In the genomic region with DNA sequence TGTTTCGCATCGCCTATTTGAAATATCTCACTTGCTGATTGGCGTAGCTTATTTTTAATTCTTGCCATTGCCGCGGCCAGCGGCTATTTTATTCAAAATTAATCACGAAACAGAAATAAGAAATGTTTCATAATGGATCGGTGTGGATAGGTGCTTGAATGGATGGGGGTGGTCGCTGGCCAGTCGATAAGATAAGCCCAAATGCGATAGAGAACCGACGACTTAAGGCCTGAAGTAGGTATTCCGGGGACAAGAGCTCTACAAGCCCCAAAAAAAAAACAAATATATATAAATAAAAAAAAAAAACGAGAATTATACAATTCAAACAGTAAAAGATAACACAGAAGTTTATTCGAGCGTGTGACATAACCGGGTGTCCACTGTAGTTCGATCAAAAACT, we compare ENCODE assay signal across 1 fruit fly cellular context.
TF ChIP-seq lines count a peak whose summit lies in the region.

No protein-coding gene starts in this region.

TF ChIP-seq in whole organism, embryonic, 481 proteins besides CTCF, POLR2A, EP300 and RAD21 (continued from another document):
- TF ChIP-seq Poxn (GFP tag; IDR thresholded peaks at IDR 0.05; lab: Robert Waterston, UW): no peak
- no peak for TF ChIP-seq CG12219 (GFP tag; optimal IDR thresholded peaks at IDR 0.05; lab: Kevin White, UChicago)
- TF ChIP-seq Sox102F (GFP tag; optimal IDR thresholded peaks at IDR 0.05; lab: Kevin White, UChicago): no peak
- no peak for TF ChIP-seq Neu2 (GFP tag; optimal IDR thresholded peaks at IDR 0.05; lab: Kevin White, UChicago; ENCODE audit: borderline replicate concordance)
- no peak for TF ChIP-seq lola (GFP tag; optimal IDR thresholded peaks at IDR 0.05; lab: Kevin White, UChicago)
- no peak for TF ChIP-seq btn (GFP tag; optimal IDR thresholded peaks at IDR 0.05; lab: Kevin White, UChicago)
- no peak for TF ChIP-seq CG6175 (GFP tag; IDR thresholded peaks at IDR 0.05; lab: Robert Waterston, UW)
- no peak for TF ChIP-seq kni (GFP tag; optimal IDR thresholded peaks at IDR 0.05; lab: Kevin White, UChicago)
- no peak for TF ChIP-seq Ravus (GFP tag; IDR thresholded peaks at IDR 0.05; lab: Robert Waterston, UW)
- TF ChIP-seq CG34376 (GFP tag; optimal IDR thresholded peaks at IDR 0.05; lab: Kevin White, UChicago): peak; percentile 5
- TF ChIP-seq toy (GFP tag; IDR thresholded peaks at IDR 0.05; lab: Robert Waterston, UW): no peak
- no peak for TF ChIP-seq zf30C (GFP tag; optimal IDR thresholded peaks at IDR 0.05; lab: Kevin White, UChicago)
- TF ChIP-seq mirr (GFP tag; optimal IDR thresholded peaks at IDR 0.05; lab: Kevin White, UChicago): peak; percentile 46
- TF ChIP-seq wor (GFP tag; IDR thresholded peaks at IDR 0.05; lab: Robert Waterston, UW): no peak
- no peak for TF ChIP-seq CG14965 (GFP tag; optimal IDR thresholded peaks at IDR 0.05; lab: Kevin White, UChicago; ENCODE audit: borderline replicate concordance)
- no peak for TF ChIP-seq MTF-1 (GFP tag; optimal IDR thresholded peaks at IDR 0.05; lab: Kevin White, UChicago; ENCODE audit: borderline replicate concordance)
- TF ChIP-seq GATAe (GFP tag; conservative IDR thresholded peaks at IDR 0.05; lab: Robert Waterston, UW): peak; percentile 56
- TF ChIP-seq unc-4 (GFP tag; IDR thresholded peaks at IDR 0.05; lab: Robert Waterston, UW; ENCODE audit: partially characterized antibody): no peak
- TF ChIP-seq Optix (GFP tag; IDR thresholded peaks at IDR 0.05; lab: Robert Waterston, UW): no peak
- TF ChIP-seq zen (tag; optimal IDR thresholded peaks at IDR 0.05; lab: Kevin White, UChicago): no peak
- TF ChIP-seq CG6765 (GFP tag; optimal IDR thresholded peaks at IDR 0.05; lab: Kevin White, UChicago): no peak
- TF ChIP-seq CG7372 (GFP tag; IDR thresholded peaks at IDR 0.05; lab: Robert Waterston, UW): no peak
- TF ChIP-seq pros (GFP tag; optimal IDR thresholded peaks at IDR 0.05; lab: Kevin White, UChicago): no peak
- no peak for TF ChIP-seq chm (GFP tag; IDR thresholded peaks at IDR 0.05; lab: Robert Waterston, UW)
- TF ChIP-seq CG4282 (GFP tag; optimal IDR thresholded peaks at IDR 0.05; lab: Kevin White, UChicago): no peak
- no peak for TF ChIP-seq CG1233 (GFP tag; optimal IDR thresholded peaks at IDR 0.05; lab: Kevin White, UChicago)
- no peak for TF ChIP-seq so (GFP tag; IDR thresholded peaks at IDR 0.05; lab: Robert Waterston, UW)
- TF ChIP-seq sug (tag; optimal IDR thresholded peaks at IDR 0.05; lab: Kevin White, UChicago): peak; percentile 39
- TF ChIP-seq CG6813 (GFP tag; optimal IDR thresholded peaks at IDR 0.05; lab: Kevin White, UChicago): no peak
- no peak for TF ChIP-seq CG3407 (GFP tag; optimal IDR thresholded peaks at IDR 0.05; lab: Kevin White, UChicago)
- TF ChIP-seq E2f1 (GFP tag; IDR thresholded peaks at IDR 0.05; lab: Robert Waterston, UW): no peak
- TF ChIP-seq Rfx (GFP tag; IDR thresholded peaks at IDR 0.05; lab: Robert Waterston, UW): 0 out of 2 replicates have a peak, but pooled peaks have one; percentile 15
- no peak for TF ChIP-seq HmgZ (tag; optimal IDR thresholded peaks at IDR 0.05; lab: Kevin White, UChicago)
- no peak for TF ChIP-seq cwo (GFP tag; optimal IDR thresholded peaks at IDR 0.05; lab: Kevin White, UChicago)
- TF ChIP-seq sna (GFP tag; IDR thresholded peaks at IDR 0.05; lab: Robert Waterston, UW; ENCODE audit: partially characterized antibody): no peak
- TF ChIP-seq lab (GFP tag; optimal IDR thresholded peaks at IDR 0.05; lab: Kevin White, UChicago): peak; percentile 57
- no peak for TF ChIP-seq Elba2 (GFP tag; optimal IDR thresholded peaks at IDR 0.05; lab: Kevin White, UChicago)
- TF ChIP-seq prd (optimal IDR thresholded peaks at IDR 0.05; lab: Kevin White, UChicago): no peak
- TF ChIP-seq prd (GFP tag; IDR thresholded peaks at IDR 0.05; lab: Robert Waterston, UW): no peak
- TF ChIP-seq CG9727 (GFP tag; optimal IDR thresholded peaks at IDR 0.05; lab: Kevin White, UChicago): no peak
- no peak for TF ChIP-seq CG11560 (tag; IDR thresholded peaks at IDR 0.05; lab: Robert Waterston, UW)
- no peak for TF ChIP-seq CG6683 (GFP tag; optimal IDR thresholded peaks at IDR 0.05; lab: Kevin White, UChicago)
- no peak for TF ChIP-seq chif (GFP tag; optimal IDR thresholded peaks at IDR 0.05; lab: Kevin White, UChicago)
- no peak for TF ChIP-seq disco-r (GFP tag; optimal IDR thresholded peaks at IDR 0.05; lab: Kevin White, UChicago)
- 0 out of 3 replicates have a peak, but pooled peaks have one; percentile 35 for TF ChIP-seq row (GFP tag; IDR thresholded peaks at IDR 0.05; lab: Robert Waterston, UW)
- TF ChIP-seq D (optimal IDR thresholded peaks at IDR 0.05; lab: Kevin White, UChicago): no peak
- no peak for TF ChIP-seq D (GFP tag; optimal IDR thresholded peaks at IDR 0.05; lab: Kevin White, UChicago)
- TF ChIP-seq wek (GFP tag; optimal IDR thresholded peaks at IDR 0.05; lab: Kevin White, UChicago): no peak
- no peak for TF ChIP-seq ash1 (GFP tag; optimal IDR thresholded peaks at IDR 0.05; lab: Kevin White, UChicago)
- no peak for TF ChIP-seq Oaz (GFP tag; IDR thresholded peaks at IDR 0.05; lab: Robert Waterston, UW)
- no peak for TF ChIP-seq CG32532 (GFP tag; IDR thresholded peaks at IDR 0.05; lab: Robert Waterston, UW)
- no peak for TF ChIP-seq CG18599 (GFP tag; optimal IDR thresholded peaks at IDR 0.05; lab: Kevin White, UChicago)
- TF ChIP-seq MBD-R2 (GFP tag; IDR thresholded peaks at IDR 0.05; lab: Robert Waterston, UW): no peak
- TF ChIP-seq CoRest (tag; optimal IDR thresholded peaks at IDR 0.05; lab: Kevin White, UChicago): no peak
- no peak for TF ChIP-seq CG7556 (GFP tag; optimal IDR thresholded peaks at IDR 0.05; lab: Kevin White, UChicago)
- no peak for TF ChIP-seq CG12155 (GFP tag; optimal IDR thresholded peaks at IDR 0.05; lab: Kevin White, UChicago)
- TF ChIP-seq Doc3 (GFP tag; IDR thresholded peaks at IDR 0.05; lab: Robert Waterston, UW; ENCODE audit: partially characterized antibody): no peak
- TF ChIP-seq CG10979 (tag; optimal IDR thresholded peaks at IDR 0.05; lab: Kevin White, UChicago): no peak
- no peak for TF ChIP-seq CG4820 (GFP tag; optimal IDR thresholded peaks at IDR 0.05; lab: Kevin White, UChicago)
- TF ChIP-seq Nf-YA (GFP tag; IDR thresholded peaks at IDR 0.05; lab: Robert Waterston, UW): no peak
- TF ChIP-seq br (optimal IDR thresholded peaks at IDR 0.05; lab: Kevin White, UChicago): no peak
- no peak for TF ChIP-seq Vsx1 (GFP tag; optimal IDR thresholded peaks at IDR 0.05; lab: Kevin White, UChicago)
- TF ChIP-seq sd (tag; optimal IDR thresholded peaks at IDR 0.05; lab: Kevin White, UChicago): peak; percentile 1
- TF ChIP-seq Sox100B (GFP tag; optimal IDR thresholded peaks at IDR 0.05; lab: Kevin White, UChicago): no peak
- TF ChIP-seq B-H1 (GFP tag; IDR thresholded peaks at IDR 0.05; lab: Robert Waterston, UW): no peak
- peak; percentile 81 for TF ChIP-seq exex (tag; optimal IDR thresholded peaks at IDR 0.05; lab: Kevin White, UChicago)
- TF ChIP-seq MESR4 (GFP tag; optimal IDR thresholded peaks at IDR 0.05; lab: Kevin White, UChicago): no peak
- no peak for TF ChIP-seq eve (GFP tag; optimal IDR thresholded peaks at IDR 0.05; lab: Kevin White, UChicago)
- TF ChIP-seq CG12104 (GFP tag; optimal IDR thresholded peaks at IDR 0.05; lab: Kevin White, UChicago): no peak
- no peak for TF ChIP-seq CG7928 (GFP tag; optimal IDR thresholded peaks at IDR 0.05; lab: Kevin White, UChicago)
- no peak for TF ChIP-seq sim (GFP tag; IDR thresholded peaks at IDR 0.05; lab: Robert Waterston, UW)
- no peak for TF ChIP-seq CG11696 (GFP tag; IDR thresholded peaks at IDR 0.05; lab: Robert Waterston, UW)
- no peak for TF ChIP-seq CG16813 (GFP tag; IDR thresholded peaks at IDR 0.05; lab: Robert Waterston, UW; ENCODE audit: partially characterized antibody)
- TF ChIP-seq CG2712 (tag; optimal IDR thresholded peaks at IDR 0.05; lab: Kevin White, UChicago): no peak
- TF ChIP-seq CG17328 (GFP tag; IDR thresholded peaks at IDR 0.05; lab: Robert Waterston, UW): no peak
- no peak for TF ChIP-seq Blimp-1 (GFP tag; optimal IDR thresholded peaks at IDR 0.05; lab: Kevin White, UChicago)
- TF ChIP-seq Dad (GFP tag; optimal IDR thresholded peaks at IDR 0.05; lab: Kevin White, UChicago): no peak
- TF ChIP-seq CG5953 (GFP tag; IDR thresholded peaks at IDR 0.05; lab: Robert Waterston, UW): no peak
- TF ChIP-seq CG7357 (GFP tag; IDR thresholded peaks at IDR 0.05; lab: Robert Waterston, UW): no peak
- TF ChIP-seq CG13424 (tag; optimal IDR thresholded peaks at IDR 0.05; lab: Kevin White, UChicago): no peak
- no peak for TF ChIP-seq CG7963 (GFP tag; IDR thresholded peaks at IDR 0.05; lab: Robert Waterston, UW; ENCODE audit: partially characterized antibody)
- no peak for TF ChIP-seq lilli (GFP tag; optimal IDR thresholded peaks at IDR 0.05; lab: Kevin White, UChicago)
- TF ChIP-seq az2 (GFP tag; optimal IDR thresholded peaks at IDR 0.05; lab: Kevin White, UChicago): no peak
- no peak for TF ChIP-seq fru (optimal IDR thresholded peaks at IDR 0.05; lab: Kevin White, UChicago)
- TF ChIP-seq CG12391 (tag; optimal IDR thresholded peaks at IDR 0.05; lab: Kevin White, UChicago): no peak
- TF ChIP-seq Xbp1 (GFP tag; optimal IDR thresholded peaks at IDR 0.05; lab: Kevin White, UChicago): no peak
- TF ChIP-seq slbo (GFP tag; IDR thresholded peaks at IDR 0.05; lab: Robert Waterston, UW): peak; percentile 34; the same call in 1 of the 2 replicates
- no peak for TF ChIP-seq Meics (GFP tag; optimal IDR thresholded peaks at IDR 0.05; lab: Kevin White, UChicago)
- no peak for TF ChIP-seq Lpt (GFP tag; optimal IDR thresholded peaks at IDR 0.05; lab: Kevin White, UChicago)
- no peak for TF ChIP-seq ranshi (GFP tag; IDR thresholded peaks at IDR 0.05; lab: Robert Waterston, UW)
- no peak for TF ChIP-seq ase (GFP tag; IDR thresholded peaks at IDR 0.05; lab: Robert Waterston, UW)
- peak; percentile 25 for TF ChIP-seq grau (tag; optimal IDR thresholded peaks at IDR 0.05; lab: Kevin White, UChicago)
- TF ChIP-seq tap (tag; optimal IDR thresholded peaks at IDR 0.05; lab: Kevin White, UChicago): no peak
- TF ChIP-seq CG4617 (GFP tag; optimal IDR thresholded peaks at IDR 0.05; lab: Kevin White, UChicago; ENCODE audit: borderline replicate concordance): no peak
- no peak for TF ChIP-seq Ada2b (GFP tag; IDR thresholded peaks at IDR 0.05; lab: Robert Waterston, UW)
